Worm (Caenorhabditis elegans) whole organism, L3 larva: Measurements from ENCODE around the gene ifb-1.

ENCODE experiments used
- R02D3.7 ChIP-seq: fragments of 150-350 bp; optimal IDR thresholded peaks from 2 replicates; lab custom pipeline; 2014; ENCODE audit warnings: missing biosample characterization, missing genetic modification characterization
- ama-1 ChIP-seq: fragments of 150-350 bp; optimal IDR thresholded peaks from 2 replicates; lab custom pipeline; 2018
- ceh-16 ChIP-seq: sonication (generic microtip); optimal IDR thresholded peaks from 2 replicates; lab custom pipeline; 2017; ENCODE audit warnings: missing biosample characterization, missing genetic modification characterization
- ceh-28 ChIP-seq: fragments of 150-350 bp; optimal IDR thresholded peaks from 2 replicates; lab custom pipeline; 2014; ENCODE audit warnings: missing biosample characterization, missing genetic modification reagents, missing genetic modification characterization
- ceh-82 ChIP-seq: fragments of 150-350 bp; optimal IDR thresholded peaks from 2 replicates; lab custom pipeline; 2014; ENCODE audit warnings: missing biosample characterization, missing genetic modification characterization
- daf-12 ChIP-seq: fragments of 150-350 bp; optimal IDR thresholded peaks from 2 replicates; lab custom pipeline; 2014; ENCODE audit warnings: missing biosample characterization, missing genetic modification reagents, missing genetic modification characterization
- egl-27 ChIP-seq: sonication (generic microtip); optimal IDR thresholded peaks from 4 replicates; lab custom pipeline; 2017; ENCODE audit warnings: missing biosample characterization, missing genetic modification reagents, missing genetic modification characterization
- elt-1 ChIP-seq: fragments of 150-350 bp; optimal IDR thresholded peaks from 2 replicates; lab custom pipeline; 2014; ENCODE audit warnings: missing biosample characterization, missing genetic modification characterization
- elt-2 ChIP-seq: sonication (generic microtip); optimal IDR thresholded peaks from 2 replicates; lab custom pipeline; 2016; ENCODE audit warnings: missing genetic modification reagents, mild to moderate bottlenecking, missing genetic modification characterization, missing compliant biosample characterization
- elt-3 ChIP-seq, 3 experiments: fragments of 150-350 bp in 1 of 3; sonication (generic microtip) in 2 of 3; optimal IDR thresholded peaks; 2 replicates in 2 of 3; 4 replicates in 1 of 3; lab custom pipeline; 2014 to 2017; ENCODE audit warnings: missing biosample characterization in 3 of 3, missing genetic modification characterization in 3 of 3
- eor-1 ChIP-seq, 2 experiments: fragments of 150-350 bp; optimal IDR thresholded peaks; 2 replicates each; lab custom pipeline; 2014 to 2018; ENCODE audit warnings: missing biosample characterization in 2 of 2, missing genetic modification characterization in 2 of 2
- fkh-10 ChIP-seq: sonication (generic microtip); optimal IDR thresholded peaks from 2 replicates; lab custom pipeline; 2017; ENCODE audit warnings: missing biosample characterization, missing genetic modification reagents, missing genetic modification characterization
- fos-1 ChIP-seq: fragments of 150-350 bp; optimal IDR thresholded peaks from 2 replicates; lab custom pipeline; 2014; ENCODE audit warnings: missing biosample characterization, missing genetic modification characterization
- hmg-11 ChIP-seq: sonication (generic microtip); optimal IDR thresholded peaks from 2 replicates; lab custom pipeline; 2016; ENCODE audit warnings: missing genetic modification characterization, missing compliant biosample characterization
- jun-1 ChIP-seq: fragments of 150-350 bp; optimal IDR thresholded peaks from 2 replicates; lab custom pipeline; 2014; ENCODE audit warnings: missing biosample characterization, missing genetic modification reagents, missing genetic modification characterization
- lin-15B ChIP-seq: fragments of 150-350 bp; optimal IDR thresholded peaks from 2 replicates; lab custom pipeline; 2014; ENCODE audit warnings: missing biosample characterization, missing genetic modification characterization
- lin-39 ChIP-seq: fragments of 150-350 bp; optimal IDR thresholded peaks from 2 replicates; lab custom pipeline; 2018; ENCODE audit warnings: missing biosample characterization, missing genetic modification reagents, missing genetic modification characterization
- nfya-1 ChIP-seq: sonication (generic microtip); optimal IDR thresholded peaks from 2 replicates; lab custom pipeline; 2017; ENCODE audit warnings: missing genetic modification characterization, mild to moderate bottlenecking, missing compliant biosample characterization, antibody characterized with exemption, moderate library complexity; ENCODE audit not compliant: insufficient read depth
- nhr-11 ChIP-seq: fragments of 150-350 bp; optimal IDR thresholded peaks from 2 replicates; lab custom pipeline; 2014; ENCODE audit warnings: missing biosample characterization, missing genetic modification characterization
- nhr-12 ChIP-seq: fragments of 150-350 bp; optimal IDR thresholded peaks from 2 replicates; lab custom pipeline; 2014; ENCODE audit warnings: missing biosample characterization, missing genetic modification characterization
- nhr-23 ChIP-seq: fragments of 150-350 bp; optimal IDR thresholded peaks from 2 replicates; lab custom pipeline; 2014; ENCODE audit warnings: missing biosample characterization, missing genetic modification reagents, missing genetic modification characterization
- nhr-237 ChIP-seq: fragments of 150-350 bp; optimal IDR thresholded peaks from 2 replicates; lab custom pipeline; 2014; ENCODE audit warnings: missing biosample characterization, missing genetic modification characterization
- nhr-25 ChIP-seq: sonication (generic microtip); optimal IDR thresholded peaks from 2 replicates; lab custom pipeline; 2017; ENCODE audit warnings: missing biosample characterization, missing genetic modification characterization
- nhr-28 ChIP-seq: fragments of 150-350 bp; optimal IDR thresholded peaks from 2 replicates; lab custom pipeline; 2014; ENCODE audit warnings: missing biosample characterization, missing genetic modification characterization
- nhr-43 ChIP-seq: sonication (generic microtip); optimal IDR thresholded peaks from 2 replicates; lab custom pipeline; 2016; ENCODE audit warnings: mild to moderate bottlenecking, missing genetic modification characterization, missing compliant biosample characterization; ENCODE audit not compliant: poor library complexity, severe bottlenecking
- nhr-67 ChIP-seq: fragments of 150-350 bp; optimal IDR thresholded peaks from 2 replicates; lab custom pipeline; 2014; ENCODE audit warnings: missing biosample characterization, missing genetic modification characterization
- nhr-76 ChIP-seq: fragments of 150-350 bp; sonication (generic microtip); optimal IDR thresholded peaks from 5 replicates; lab custom pipeline; 2014; ENCODE audit warnings: missing biosample characterization, missing genetic modification characterization
- pha-4 ChIP-seq: fragments of 150-350 bp; optimal IDR thresholded peaks from 2 replicates; lab custom pipeline; 2014; ENCODE audit warnings: missing biosample characterization, missing genetic modification reagents, missing genetic modification characterization
- pqm-1 ChIP-seq: fragments of 150-350 bp; optimal IDR thresholded peaks from 2 replicates; lab custom pipeline; 2017; ENCODE audit warnings: missing biosample characterization, missing genetic modification characterization, inconsistent platforms
- skn-1 ChIP-seq: fragments of 150-350 bp; optimal IDR thresholded peaks from 2 replicates; lab custom pipeline; 2014; ENCODE audit warnings: missing biosample characterization, missing genetic modification characterization
- snpc-4 ChIP-seq: fragments of 150-350 bp; optimal IDR thresholded peaks from 2 replicates; lab custom pipeline; 2014; ENCODE audit warnings: missing biosample characterization, missing genetic modification characterization
- tbx-2 ChIP-seq: sonication (generic microtip); optimal IDR thresholded peaks from 2 replicates; lab custom pipeline; 2016; ENCODE audit warnings: mild to moderate bottlenecking, missing genetic modification characterization, missing compliant biosample characterization
- unc-39 ChIP-seq: sonication (generic microtip); optimal IDR thresholded peaks from 4 replicates; lab custom pipeline; 2017; ENCODE audit warnings: missing biosample characterization, missing genetic modification characterization
- unc-62 ChIP-seq: fragments of 150-350 bp; sonication (generic microtip); optimal IDR thresholded peaks from 4 replicates; lab custom pipeline; 2014; ENCODE audit warnings: missing biosample characterization, missing genetic modification reagents, missing genetic modification characterization
- zag-1 ChIP-seq: fragments of 150-350 bp; optimal IDR thresholded peaks from 2 replicates; lab custom pipeline; 2014; ENCODE audit warnings: missing biosample characterization, missing genetic modification characterization

Gene ifb-1

ce11 chrII:5772547-5773142, 7.2 kb downstream of the ifb-1 start:
- TF ChIP-seq elt-3 (tag; optimal IDR thresholded peaks at IDR 0.05; lab: Kevin White, UChicago), result peak in 1 of 3 experiments; percentile 1
- peak; percentile 32 for TF ChIP-seq pha-4 (tag; lab: Kevin White, UChicago)
- peak; percentile 19 for TF ChIP-seq snpc-4 (tag; lab: Kevin White, UChicago)
- peak; percentile 85 for TF ChIP-seq hmg-11 (tag; lab: Kevin White, UChicago)
- TF ChIP-seq lin-39 (tag; lab: Kevin White, UChicago), result peak; percentile 31
- TF ChIP-seq nhr-43, result peak; percentile 23
- no peak for TF ChIP-seq nhr-25 (tag; lab: Kevin White, UChicago)
- no peak for TF ChIP-seq skn-1 (tag; lab: Kevin White, UChicago)
- TF ChIP-seq nfya-1 (tag; lab: Kevin White, UChicago), result peak; percentile 16
- TF ChIP-seq nhr-237 (tag; lab: Kevin White, UChicago), result no peak
- peak; percentile 46 for TF ChIP-seq elt-2 (tag; lab: Kevin White, UChicago)
- no peak for TF ChIP-seq fos-1 (tag; lab: Kevin White, UChicago)

ce11 chrII:5774120-5774519, 8.7 kb downstream of the ifb-1 start, which contains the start of the genes dmd-5 and F10C1.1:
Gene dmd-5, minus strand, starts transcription at chrII:5774220.
Gene F10C1.1, plus strand, starts transcription at chrII:5774229.
- TF ChIP-seq nhr-23 (no peak), fos-1 (tag; lab: Kevin White, UChicago) (no peak), nhr-28 (no peak), ceh-28 (tag; lab: Kevin White, UChicago) (no peak), nhr-43 (no peak), jun-1 (tag; lab: Kevin White, UChicago) (no peak), pha-4 (tag; lab: Kevin White, UChicago) (no peak), nhr-12 (tag; lab: Kevin White, UChicago) (no peak), elt-1 (tag; lab: Kevin White, UChicago) (no peak), nhr-25 (tag; lab: Kevin White, UChicago) (no peak), lin-15B (tag; lab: Kevin White, UChicago) (no peak), elt-3 (tag; optimal IDR thresholded peaks at IDR 0.05; lab: Kevin White, UChicago) (no peak), elt-2 (tag; lab: Kevin White, UChicago) (no peak), fkh-10 (GFP tag; lab: Kevin White, UChicago) (no peak), nfya-1 (tag; lab: Kevin White, UChicago) (no peak), nhr-11 (tag; lab: Kevin White, UChicago) (no peak), tbx-2 (tag; lab: Kevin White, UChicago) (no peak)

DNA sequence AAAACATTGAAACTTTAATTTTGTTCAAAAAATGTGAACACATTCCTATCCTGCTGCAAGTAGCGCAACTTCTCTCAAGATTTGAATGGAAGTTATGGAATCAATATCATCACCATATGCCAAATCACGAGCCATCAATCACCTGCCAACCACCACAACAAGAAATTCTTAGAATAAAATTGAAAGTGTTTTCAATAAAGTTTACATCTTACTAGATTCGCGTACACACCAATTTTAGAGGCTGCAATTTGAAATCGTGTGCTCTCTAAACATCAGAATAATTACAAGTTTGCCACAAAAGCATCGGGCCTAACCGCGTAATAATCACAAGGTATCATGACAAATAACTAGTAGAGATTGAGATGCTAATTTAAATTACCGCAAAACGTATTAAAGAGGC, 9.5 kb downstream of the ifb-1 start:
- TF ChIP-seq unc-62 (GFP tag; lab: Kevin White, UChicago), result no peak
- no peak for TF ChIP-seq R02D3.7 (tag; lab: Kevin White, UChicago)
- TF ChIP-seq nhr-11 (tag; lab: Kevin White, UChicago), result no peak
- TF ChIP-seq pqm-1 (tag; lab: Kevin White, UChicago), result no peak
- no peak for TF ChIP-seq jun-1 (tag; lab: Kevin White, UChicago)
- TF ChIP-seq nhr-76, result no peak
- no peak for TF ChIP-seq nhr-12 (tag; lab: Kevin White, UChicago)
- TF ChIP-seq egl-27 (tag; lab: Kevin White, UChicago), result no peak
- TF ChIP-seq ceh-82 (tag; lab: Kevin White, UChicago), result no peak
- no peak for TF ChIP-seq nhr-237 (tag; lab: Kevin White, UChicago)
- TF ChIP-seq daf-12 (tag; lab: Kevin White, UChicago), result no peak
- TF ChIP-seq skn-1 (tag; lab: Kevin White, UChicago), result no peak
- no peak for TF ChIP-seq elt-1 (tag; lab: Kevin White, UChicago)
- TF ChIP-seq ceh-16 (tag; lab: Kevin White, UChicago), result no peak
- no peak for TF ChIP-seq fos-1 (tag; lab: Kevin White, UChicago)
- TF ChIP-seq eor-1 (tag; optimal IDR thresholded peaks at IDR 0.05; lab: Kevin White, UChicago), result no peak
- TF ChIP-seq ama-1 (lab: Kevin White, UChicago), result no peak
- no peak for TF ChIP-seq unc-39
- no peak for TF ChIP-seq zag-1
- TF ChIP-seq, all 47 proteins: peak for 0

- TF ChIP-seq eor-1 (tag; optimal IDR thresholded peaks at IDR 0.05; lab: Kevin White, UChicago) (no peak), nhr-67 (tag; lab: Kevin White, UChicago) (no peak)
- TF ChIP-seq, all 47 proteins: peak for 0
Measured at ce11 chrII:5777372-5777771, 12.0 kb downstream of the ifb-1 start.
